Fruit fly (Drosophila melanogaster) whole organism, embryonic: ENCODE results near the gene asf1.

ENCODE experiments used
- Adf1 ChIP-seq: fragments of 200-800 bp; sonication (Bioruptor generic); IDR thresholded peaks from 2 replicates; pipeline ENCODE4 v1.3.6; 2022; ENCODE audit warnings: missing biosample characterization, missing genetic modification characterization
- Atf-2 ChIP-seq: fragments of 200-800 bp; sonication (Bioruptor generic); optimal IDR thresholded peaks from 2 replicates; lab custom pipeline; 2016; ENCODE audit warnings: missing biosample characterization, missing genetic modification characterization
- CG11695 ChIP-seq: fragments of 200-800 bp; sonication (Bioruptor generic); IDR thresholded peaks from 3 replicates; pipeline ENCODE4 v1.3.6; 2022; ENCODE audit warnings: missing biosample characterization, missing genetic modification characterization
- CG13123 ChIP-seq: fragments of 200-800 bp; sonication (Bioruptor generic); optimal IDR thresholded peaks from 2 replicates; lab custom pipeline; 2016; ENCODE audit warnings: missing biosample characterization, missing genetic modification characterization
- CG14710 ChIP-seq: fragments of 200-800 bp; sonication (Bioruptor generic); optimal IDR thresholded peaks from 3 replicates; lab custom pipeline; 2019; ENCODE audit warnings: missing biosample characterization, mild to moderate bottlenecking, missing genetic modification characterization, moderate library complexity
- CG17186 ChIP-seq: fragments of 200-800 bp; sonication (Bioruptor generic); optimal IDR thresholded peaks from 3 replicates; lab custom pipeline; 2017; ENCODE audit warnings: missing biosample characterization, missing genetic modification reagents, missing genetic modification characterization
- CG17802 ChIP-seq: fragments of 200-800 bp; sonication (Bioruptor generic); optimal IDR thresholded peaks from 2 replicates; lab custom pipeline; 2018; ENCODE audit warnings: missing biosample characterization, mild to moderate bottlenecking, missing genetic modification characterization, moderate library complexity
- CG18011 ChIP-seq: fragments of 200-800 bp; sonication (Bioruptor generic); optimal IDR thresholded peaks from 2 replicates; lab custom pipeline; 2017; ENCODE audit warnings: missing biosample characterization, missing genetic modification characterization, mild to moderate bottlenecking, moderate library complexity, missing genotype
- CG1832 ChIP-seq: fragments of 200-800 bp; sonication (Bioruptor generic); optimal IDR thresholded peaks from 2 replicates; lab custom pipeline; 2017; ENCODE audit warnings: missing biosample characterization, mild to moderate bottlenecking, missing genetic modification characterization, inconsistent platforms
- CG2129 ChIP-seq: fragments of 200-800 bp; sonication (Bioruptor generic); IDR thresholded peaks from 2 replicates; pipeline ENCODE4 v1.3.6; 2022; ENCODE audit warnings: missing biosample characterization, missing genetic modification characterization; ENCODE audit not compliant: partially characterized antibody
- CG3407 ChIP-seq: fragments of 200-800 bp; sonication (Bioruptor generic); optimal IDR thresholded peaks from 2 replicates; lab custom pipeline; 2018; ENCODE audit warnings: missing biosample characterization, mild to moderate bottlenecking, missing genetic modification characterization
- CG4282 ChIP-seq: fragments of 200-800 bp; sonication (Bioruptor generic); optimal IDR thresholded peaks from 2 replicates; lab custom pipeline; 2016; ENCODE audit warnings: missing biosample characterization, missing genetic modification characterization
- CG5245 ChIP-seq: fragments of 200-800 bp; sonication (Bioruptor generic); optimal IDR thresholded peaks from 3 replicates; lab custom pipeline; 2016; ENCODE audit warnings: missing biosample characterization, missing genetic modification characterization
- CG6689 ChIP-seq: fragments of 200-800 bp; sonication (Bioruptor generic); IDR thresholded peaks from 2 replicates; pipeline ENCODE4 v1.3.6; 2022; ENCODE audit warnings: missing biosample characterization, missing genetic modification characterization
- CG6854 ChIP-seq: fragments of 200-800 bp; sonication (Bioruptor generic); optimal IDR thresholded peaks from 3 replicates; lab custom pipeline; 2017; ENCODE audit warnings: missing biosample characterization, mild to moderate bottlenecking, missing genetic modification characterization
- CG7839 ChIP-seq: fragments of 200-800 bp; sonication (Bioruptor generic); optimal IDR thresholded peaks from 3 replicates; lab custom pipeline; 2018; ENCODE audit warnings: missing biosample characterization, mild to moderate bottlenecking, missing genetic modification characterization, moderate library complexity
- CG8089 ChIP-seq: fragments of 200-800 bp; sonication (Bioruptor generic); optimal IDR thresholded peaks from 3 replicates; lab custom pipeline; 2016; ENCODE audit warnings: missing biosample characterization, missing genetic modification characterization
- CG8924 ChIP-seq: fragments of 200-800 bp; optimal IDR thresholded peaks from 3 replicates; lab custom pipeline; 2019; ENCODE audit warnings: missing biosample characterization, mild to moderate bottlenecking, missing genetic modification characterization, moderate library complexity
- D19B ChIP-seq: fragments of 200-800 bp; sonication (Bioruptor generic); optimal IDR thresholded peaks from 2 replicates; lab custom pipeline; 2017; ENCODE audit warnings: missing biosample characterization, mild to moderate bottlenecking, missing genetic modification characterization
- Dbx ChIP-seq: fragments of 200-800 bp; sonication (Bioruptor generic); IDR thresholded peaks from 3 replicates; pipeline ENCODE4 v1.3.6; 2022; ENCODE audit warnings: missing biosample characterization, missing genetic modification characterization
- Dfd ChIP-seq, 2 experiments: fragments of >200 bp; optimal IDR thresholded peaks; 2 replicates each; lab custom pipeline; 2017; ENCODE audit warnings: missing biosample characterization in 2 of 2, missing genetic modification characterization in 2 of 2
- E2f2 ChIP-seq: fragments of 200-800 bp; sonication (Bioruptor generic); IDR thresholded peaks from 2 replicates; pipeline ENCODE4 v1.3.6; 2022; ENCODE audit warnings: missing biosample characterization, missing genetic modification characterization
- Kr ChIP-seq: fragments of 200-800 bp; sonication (Bioruptor generic); optimal IDR thresholded peaks from 2 replicates; lab custom pipeline; 2017; ENCODE audit warnings: missing biosample characterization, mild to moderate bottlenecking, missing genetic modification characterization
- Mad ChIP-seq: fragments of 200-800 bp; sonication (Bioruptor generic); optimal IDR thresholded peaks from 2 replicates; lab custom pipeline; 2016; ENCODE audit warnings: missing biosample characterization, missing genetic modification characterization
- Sox100B ChIP-seq: fragments of 200-800 bp; sonication (Bioruptor generic); optimal IDR thresholded peaks from 3 replicates; lab custom pipeline; 2018; ENCODE audit warnings: missing biosample characterization, mild to moderate bottlenecking, missing genetic modification characterization
- Spps ChIP-seq: fragments of 200-800 bp; sonication (Bioruptor generic); optimal IDR thresholded peaks from 2 replicates; lab custom pipeline; 2018; ENCODE audit warnings: missing biosample characterization, mild to moderate bottlenecking, missing genetic modification characterization
- YL-1 ChIP-seq: fragments of 200-800 bp; sonication (Bioruptor generic); optimal IDR thresholded peaks from 3 replicates; lab custom pipeline; 2017; ENCODE audit warnings: missing biosample characterization, mild to moderate bottlenecking, missing genetic modification characterization
- al ChIP-seq: fragments of 200-800 bp; sonication (Bioruptor generic); IDR thresholded peaks from 2 replicates; pipeline ENCODE4 v1.3.6; 2022; ENCODE audit warnings: missing biosample characterization, missing genetic modification characterization
- aop ChIP-seq: fragments of 200-800 bp; sonication (Bioruptor generic); IDR thresholded peaks from 2 replicates; pipeline ENCODE4 v1.3.6; 2022; ENCODE audit warnings: missing biosample characterization, missing genetic modification characterization
- ato ChIP-seq: fragments of 200-800 bp; sonication (Bioruptor generic); IDR thresholded peaks from 2 replicates; pipeline ENCODE4 v1.3.6; 2022; ENCODE audit warnings: missing biosample characterization, missing genetic modification characterization; ENCODE audit not compliant: partially characterized antibody
- dan ChIP-seq: fragments of 200-800 bp; sonication (Bioruptor generic); IDR thresholded peaks from 2 replicates; pipeline ENCODE4 v1.3.6; 2022; ENCODE audit warnings: missing biosample characterization, missing genetic modification characterization
- danr ChIP-seq: fragments of 200-800 bp; sonication (Bioruptor generic); IDR thresholded peaks from 2 replicates; pipeline ENCODE4 v1.3.6; 2022; ENCODE audit warnings: missing biosample characterization, missing genetic modification characterization
- disco-r ChIP-seq: fragments of 200-800 bp; sonication (Bioruptor generic); optimal IDR thresholded peaks from 2 replicates; lab custom pipeline; 2016; ENCODE audit warnings: missing biosample characterization, missing genetic modification characterization
- ftz-f1 ChIP-seq: fragments of 200-800 bp; sonication (Bioruptor generic); optimal IDR thresholded peaks from 2 replicates; lab custom pipeline; 2016; ENCODE audit warnings: missing biosample characterization, missing genetic modification characterization
- gsb-n ChIP-seq: fragments of 200-800 bp; sonication (Bioruptor generic); optimal IDR thresholded peaks from 3 replicates; lab custom pipeline; 2018; ENCODE audit warnings: missing biosample characterization, mild to moderate bottlenecking, missing genetic modification characterization
- hkb ChIP-seq, 2 experiments: fragments of 200-800 bp in 1 of 2; fragments of >200 bp in 1 of 2; sonication (Bioruptor generic) in 1 of 2; IDR thresholded peaks in 1 of 2; optimal IDR thresholded peaks in 1 of 2; 2 replicates each; pipeline versions ENCODE4 v1.3.6 to Lab custom; 2017 to 2022; ENCODE audit warnings: missing biosample characterization in 1 of 2, missing genetic modification characterization in 1 of 2
- ken ChIP-seq: fragments of 200-800 bp; sonication (Bioruptor generic); IDR thresholded peaks from 3 replicates; pipeline ENCODE4 v1.3.6; 2022; ENCODE audit warnings: missing biosample characterization, missing genetic modification characterization
- lab ChIP-seq: fragments of 200-800 bp; sonication (Bioruptor generic); optimal IDR thresholded peaks from 3 replicates; lab custom pipeline; 2017; ENCODE audit warnings: missing biosample characterization, missing genetic modification characterization, mild to moderate bottlenecking, moderate library complexity, missing genetic modification reagents
- maf-S ChIP-seq: fragments of 200-800 bp; sonication (Bioruptor generic); optimal IDR thresholded peaks from 2 replicates; lab custom pipeline; 2016; ENCODE audit warnings: missing biosample characterization, missing genetic modification characterization
- nau ChIP-seq: fragments of 200-800 bp; sonication (Bioruptor generic); optimal IDR thresholded peaks from 3 replicates; lab custom pipeline; 2017; ENCODE audit warnings: missing biosample characterization, mild to moderate bottlenecking, missing genetic modification characterization, missing genetic modification reagents
- nerfin-1 ChIP-seq: fragments of 200-800 bp; sonication (Bioruptor generic); optimal IDR thresholded peaks from 3 replicates; lab custom pipeline; 2019; ENCODE audit warnings: missing biosample characterization, mild to moderate bottlenecking, missing genetic modification characterization, moderate library complexity
- onecut ChIP-seq: fragments of 200-800 bp; sonication (Bioruptor generic); IDR thresholded peaks from 2 replicates; pipeline ENCODE4 v1.3.6; 2022; ENCODE audit warnings: missing biosample characterization, missing genetic modification characterization
- otp ChIP-seq: fragments of 200-800 bp; sonication (Bioruptor generic); IDR thresholded peaks from 3 replicates; pipeline ENCODE4, ENCODE4 v1.3.6; 2022; ENCODE audit warnings: missing biosample characterization, missing genetic modification characterization
- salm ChIP-seq: fragments of 200-800 bp; sonication (Bioruptor generic); optimal IDR thresholded peaks from 2 replicates; lab custom pipeline; 2018; ENCODE audit warnings: missing biosample characterization, mild to moderate bottlenecking, missing genetic modification characterization
- slp2 ChIP-seq: fragments of 200-800 bp; sonication (Bioruptor generic); optimal IDR thresholded peaks from 2 replicates; lab custom pipeline; 2016; ENCODE audit warnings: missing biosample characterization, missing genetic modification characterization
- tgo ChIP-seq: fragments of 200-800 bp; sonication (Bioruptor generic); IDR thresholded peaks from 3 replicates; pipeline ENCODE4 v1.3.6; 2022; ENCODE audit warnings: missing biosample characterization, missing genetic modification characterization
- tio ChIP-seq: fragments of 200-800 bp; sonication (Bioruptor generic); optimal IDR thresholded peaks from 2 replicates; lab custom pipeline; 2017; ENCODE audit warnings: missing biosample characterization, missing genetic modification characterization, inconsistent platforms
- usp ChIP-seq: fragments of >200 bp; optimal IDR thresholded peaks from 2 replicates; lab custom pipeline; 2017; ENCODE audit warnings: missing biosample characterization, missing genetic modification characterization
- vnd ChIP-seq: fragments of 200-800 bp; sonication (Bioruptor generic); IDR thresholded peaks from 3 replicates; pipeline ENCODE4 v1.3.6; 2022; ENCODE audit warnings: missing biosample characterization, missing genetic modification characterization; ENCODE audit not compliant: partially characterized antibody
- zfh2 ChIP-seq: fragments of 200-800 bp; sonication (Bioruptor generic); optimal IDR thresholded peaks from 2 replicates; lab custom pipeline; 2016; ENCODE audit warnings: missing biosample characterization, missing genetic modification characterization

asf1 gene

dm6 chr3L:19636821-19637460 lies 18.2 kb downstream of the asf1 start (continued):
- TF ChIP-seq otp (GFP tag; lab: Robert Waterston, UW) (no peak), CG2129 (no peak), danr (GFP tag; lab: Robert Waterston, UW) (no peak), nerfin-1 (tag; lab: Kevin White, UChicago) (peak; percentile 49), tgo (GFP tag; lab: Robert Waterston, UW) (peak; percentile 20; the same call in 1 of the 3 replicates), E2f2 (GFP tag; lab: Robert Waterston, UW) (no peak), al (GFP tag; lab: Robert Waterston, UW) (no peak), YL-1 (GFP tag; lab: Kevin White, UChicago) (no peak), Dbx (no peak), maf-S (GFP tag; lab: Kevin White, UChicago) (no peak), ken (GFP tag; lab: Robert Waterston, UW) (no peak), CG14710 (peak; percentile 90), Spps (peak; percentile 79), Mad (GFP tag; lab: Kevin White, UChicago) (no peak), Adf1 (GFP tag; lab: Robert Waterston, UW) (no peak), CG7839 (tag; lab: Kevin White, UChicago) (peak; percentile 62), CG13123 (GFP tag; lab: Kevin White, UChicago) (no peak), tio (peak; percentile 45), CG4282 (GFP tag; lab: Kevin White, UChicago) (no peak), gsb-n (tag; lab: Kevin White, UChicago) (peak; percentile 68), ato (GFP tag; lab: Robert Waterston, UW) (no peak), CG3407 (GFP tag; lab: Kevin White, UChicago) (peak; percentile 21), ftz-f1 (no peak), dan (GFP tag; lab: Robert Waterston, UW) (no peak), CG17186 (GFP tag; lab: Kevin White, UChicago) (no peak), vnd (GFP tag; lab: Robert Waterston, UW) (no peak), CG8089 (GFP tag; lab: Kevin White, UChicago) (no peak), nau (no peak), Kr (GFP tag; lab: Kevin White, UChicago) (peak; percentile 26), hkb (optimal IDR thresholded peaks at IDR 0.05; lab: Kevin White, UChicago) (no peak), hkb (GFP tag; IDR thresholded peaks at IDR 0.05; lab: Robert Waterston, UW) (no peak), CG6854 (GFP tag; lab: Kevin White, UChicago) (no peak), CG8924 (peak; percentile 80), zfh2 (GFP tag; lab: Kevin White, UChicago) (no peak), CG5245 (no peak), Sox100B (GFP tag; lab: Kevin White, UChicago) (peak; percentile 43), CG17802 (no peak), disco-r (GFP tag; lab: Kevin White, UChicago) (no peak), CG6689 (GFP tag; lab: Robert Waterston, UW) (no peak), aop (GFP tag; lab: Robert Waterston, UW) (no peak), CG11695 (GFP tag; lab: Robert Waterston, UW) (0 out of 3 replicates have a peak, but pooled peaks have one; percentile 28), lab (GFP tag; lab: Kevin White, UChicago) (no peak), Atf-2 (GFP tag; lab: Kevin White, UChicago) (no peak), CG18011 (GFP tag; lab: Kevin White, UChicago) (no peak), slp2 (no peak), salm (tag; lab: Kevin White, UChicago) (no peak), CG1832 (GFP tag; lab: Kevin White, UChicago) (no peak), usp (GFP tag; lab: Kevin White, UChicago) (no peak), onecut (GFP tag; lab: Robert Waterston, UW) (0 out of 2 replicates have a peak, but pooled peaks have one; percentile 17), D19B (GFP tag; lab: Kevin White, UChicago) (no peak), Dfd (GFP tag; optimal IDR thresholded peaks at IDR 0.05; lab: Kevin White, UChicago) (no peak)
